Fruit fly (Drosophila melanogaster) Kc167 (cell line): ENCODE results near the gene Polr2M.

Source experiments
- h ChIP-seq: fragments of >200 bp; optimal IDR thresholded peaks from 3 replicates; lab custom pipeline; 2018; ENCODE audit warnings: missing external identifiers
- insv ChIP-seq: fragments of >200 bp; optimal IDR thresholded peaks from 3 replicates; lab custom pipeline; 2018; ENCODE audit warnings: missing external identifiers
- psq ChIP-seq: fragments of >200 bp; optimal IDR thresholded peaks from 2 replicates; lab custom pipeline; 2017; ENCODE audit warnings: missing external identifiers
- ttk ChIP-seq: sonication (Bioruptor generic); optimal IDR thresholded peaks from 2 replicates; lab custom pipeline; 2017; ENCODE audit warnings: missing external identifiers

- no peak for TF ChIP-seq ttk (lab: Kevin White, UChicago)
- no peak for TF ChIP-seq psq (lab: Kevin White, UChicago)
- TF ChIP-seq insv (lab: Kevin White, UChicago): no peak
- no peak for TF ChIP-seq h (lab: Kevin White, UChicago)
Observed at dm6 chr3R:19256477-19256876, 27.2 kb downstream of the Polr2M start, which contains the start of gene CG14280.
